Worm (Caenorhabditis elegans): ENCODE results near the gene sre-10.

sre-10 gene

DNA sequence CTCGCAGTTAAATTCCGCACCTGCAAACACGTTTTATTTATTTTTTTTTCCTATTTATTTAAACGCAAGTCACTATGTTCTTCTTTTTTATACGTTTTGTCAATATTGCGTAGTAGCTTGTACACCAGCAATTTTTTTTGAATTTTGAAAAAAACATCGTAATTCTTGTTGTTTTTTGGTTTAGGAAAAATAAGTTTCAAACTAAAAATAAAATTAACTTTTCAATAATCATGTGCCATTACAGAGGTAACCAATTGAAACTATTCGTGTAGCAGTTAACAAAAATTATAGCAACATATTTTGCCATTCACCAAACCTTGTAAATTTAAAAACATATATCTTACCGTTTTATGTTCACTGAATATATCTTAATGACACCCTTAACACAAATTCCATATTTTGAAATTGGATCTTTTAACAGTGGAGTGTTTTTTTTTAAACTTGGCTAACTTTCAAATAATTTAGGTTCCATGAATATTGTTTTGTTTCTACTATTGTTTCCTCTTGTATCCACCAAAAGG is 9.1 kb upstream of the sre-10 start, which contains the start of gene lmd-5:
TSS of gene lmd-5 (plus strand) at position 471 of the 521 bp plus-strand sequence.
- TF ChIP-seq pha-4 (tag; optimal IDR thresholded peaks at IDR 0.05) = peak; percentile 63
- TF ChIP-seq elt-1 (tag; optimal IDR thresholded peaks at IDR 0.05) = no peak
- no peak for TF ChIP-seq elt-2 (tag; optimal IDR thresholded peaks at IDR 0.05)

ce11 chrV:7123979-7124378 is 8.4 kb upstream of the sre-10 start:
- no peak for TF ChIP-seq daf-12 (tag; optimal IDR thresholded peaks at IDR 0.05)
- TF ChIP-seq ceh-9 (tag; optimal IDR thresholded peaks at IDR 0.05) = no peak

ce11 chrV:7129460-7129859 is 2.9 kb upstream of the sre-10 start, which contains the start of gene T01C4.8:
Gene T01C4.8, minus strand, starts transcription at chrV:7129560.
- TF ChIP-seq aly-2 (tag; optimal IDR thresholded peaks at IDR 0.05) (no peak), nhr-11 (tag; optimal IDR thresholded peaks at IDR 0.05) (no peak), fkh-2 (tag; optimal IDR thresholded peaks at IDR 0.05) (no peak), ztf-11 (tag; optimal IDR thresholded peaks at IDR 0.05) (no peak), egl-5 (tag; optimal IDR thresholded peaks at IDR 0.05) (no peak), ZK546.5 (tag; optimal IDR thresholded peaks at IDR 0.05) (no peak), ztf-4 (tag; optimal IDR thresholded peaks at IDR 0.05) (no peak), elt-1 (tag; optimal IDR thresholded peaks at IDR 0.05) (no peak), sea-2 (GFP tag; optimal IDR thresholded peaks at IDR 0.05) (no peak), nhr-76 (tag; optimal IDR thresholded peaks at IDR 0.05) (no peak), R02D3.7 (tag; optimal IDR thresholded peaks at IDR 0.05) (no peak)

DNA sequence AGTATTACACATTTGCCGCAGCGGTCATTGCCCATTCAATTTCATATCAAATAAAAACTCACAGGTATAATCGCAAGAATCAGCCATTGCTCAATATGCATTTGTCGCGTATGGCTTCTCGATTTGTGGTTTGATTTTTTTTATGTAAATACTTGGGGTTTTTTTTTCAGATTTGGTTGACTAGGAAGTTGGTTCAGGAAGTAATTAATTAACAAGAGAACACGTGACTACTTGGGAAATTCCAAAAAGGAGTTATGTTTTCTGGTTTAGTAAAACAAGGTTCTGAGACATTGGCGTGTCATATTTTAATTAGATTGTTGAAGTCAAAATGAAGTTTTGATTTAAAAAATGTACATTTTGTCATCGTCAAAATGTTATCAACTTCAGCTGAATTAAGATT is 1.4 kb upstream of the sre-10 start, which contains the start of gene srx-36:
TSS of gene srx-36 (minus strand) at position 101 of the 400 bp plus-strand sequence.
- no peak for TF ChIP-seq lsy-12 (tag; optimal IDR thresholded peaks at IDR 0.05)
- no peak for TF ChIP-seq egl-5 (tag; optimal IDR thresholded peaks at IDR 0.05)
- TF ChIP-seq nhr-77 (tag; optimal IDR thresholded peaks at IDR 0.05) = no peak
- TF ChIP-seq elt-2 (tag; optimal IDR thresholded peaks at IDR 0.05) = no peak
- no peak for TF ChIP-seq nhr-76 (tag; optimal IDR thresholded peaks at IDR 0.05)
- no peak for TF ChIP-seq fkh-2 (tag; optimal IDR thresholded peaks at IDR 0.05)
- TF ChIP-seq nhr-25 (tag; optimal IDR thresholded peaks at IDR 0.05) = no peak
- TF ChIP-seq fos-1 (tag; optimal IDR thresholded peaks at IDR 0.05) = no peak
- no peak for TF ChIP-seq elt-3 (tag; optimal IDR thresholded peaks at IDR 0.05)
- TF ChIP-seq snpc-4 (tag; optimal IDR thresholded peaks at IDR 0.05) = no peak
- TF ChIP-seq ceh-16 (tag; optimal IDR thresholded peaks at IDR 0.05) = no peak
- TF ChIP-seq nhr-43 (tag; optimal IDR thresholded peaks at IDR 0.05; ENCODE audit: poor library complexity, severe bottlenecking) = no peak
- TF ChIP-seq pqm-1 (tag; optimal IDR thresholded peaks at IDR 0.05) = no peak
- TF ChIP-seq elt-1 (tag; optimal IDR thresholded peaks at IDR 0.05) = no peak
- no peak for TF ChIP-seq sea-2 (GFP tag; optimal IDR thresholded peaks at IDR 0.05)
- TF ChIP-seq hmg-11 (tag; optimal IDR thresholded peaks at IDR 0.05) = no peak
- no peak for TF ChIP-seq daf-12 (tag; optimal IDR thresholded peaks at IDR 0.05)
- TF ChIP-seq unc-62 (GFP tag; optimal IDR thresholded peaks at IDR 0.05) = no peak
- no peak for TF ChIP-seq ceh-28 (tag; optimal IDR thresholded peaks at IDR 0.05)
- no peak for TF ChIP-seq nhr-67 (tag; optimal IDR thresholded peaks at IDR 0.05)

DNA sequence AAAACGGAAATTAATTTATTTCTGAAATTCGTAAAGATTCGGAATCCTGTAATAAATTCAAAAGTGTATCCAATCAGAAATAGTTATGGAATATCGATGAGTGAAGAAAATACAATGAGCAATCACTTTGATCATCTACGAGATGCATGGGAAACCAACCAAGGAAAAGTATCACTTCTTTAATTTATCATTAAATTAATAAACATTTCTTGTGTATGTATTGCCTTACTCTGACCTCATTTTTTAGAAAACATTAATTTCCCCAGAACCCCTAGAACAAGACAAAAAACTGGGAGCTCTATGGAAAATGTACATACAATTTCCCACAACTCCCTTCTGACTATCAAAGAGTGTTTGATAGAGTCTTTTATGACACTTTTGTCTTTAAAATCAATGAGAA is 1.6 kb downstream of the sre-10 start, which contains the start of gene F10D2.16:
TSS of gene F10D2.16 (plus strand) at position 301 of the 400 bp plus-strand sequence.
- TF ChIP-seq zag-1 (tag; optimal IDR thresholded peaks at IDR 0.05) (no peak), lin-15B (tag; optimal IDR thresholded peaks at IDR 0.05) (no peak), mml-1 (tag; optimal IDR thresholded peaks at IDR 0.05) (no peak), elt-2 (tag; optimal IDR thresholded peaks at IDR 0.05) (no peak), nhr-12 (tag; optimal IDR thresholded peaks at IDR 0.05) (no peak), nhr-11 (tag; optimal IDR thresholded peaks at IDR 0.05) (no peak), ceh-82 (tag; optimal IDR thresholded peaks at IDR 0.05) (no peak), egl-5 (tag; optimal IDR thresholded peaks at IDR 0.05) (no peak), aly-2 (tag; optimal IDR thresholded peaks at IDR 0.05) (no peak), ceh-28 (tag; optimal IDR thresholded peaks at IDR 0.05) (no peak), lin-39 (tag; optimal IDR thresholded peaks at IDR 0.05) (no peak), fkh-2 (tag; optimal IDR thresholded peaks at IDR 0.05) (no peak), egl-27 (tag; optimal IDR thresholded peaks at IDR 0.05) (no peak), daf-12 (tag; optimal IDR thresholded peaks at IDR 0.05) (no peak)

Data from whole organism, L3 larva.